Fruit fly (Drosophila melanogaster) whole organism, embryonic: Measurements from ENCODE around the gene CG10353.

Experiments used
- Atf6 ChIP-seq: fragments of 200-800 bp; sonication (Bioruptor generic); IDR thresholded peaks from 2 replicates; pipeline ENCODE4 v1.3.6; 2022; ENCODE audit warnings: missing biosample characterization, missing genetic modification characterization
- CG10565 ChIP-seq: fragments of 200-800 bp; sonication (Bioruptor generic); optimal IDR thresholded peaks from 3 replicates; lab custom pipeline; 2016; ENCODE audit warnings: missing biosample characterization, mild to moderate bottlenecking, missing genetic modification characterization
- CG12659 ChIP-seq: fragments of 200-800 bp; sonication (Bioruptor generic); optimal IDR thresholded peaks from 3 replicates; lab custom pipeline; 2017; ENCODE audit warnings: mild to moderate bottlenecking, missing biosample characterization, missing genetic modification reagents, missing genetic modification characterization
- CG12769 ChIP-seq: fragments of 200-800 bp; sonication (Bioruptor generic); optimal IDR thresholded peaks from 2 replicates; lab custom pipeline; 2019; ENCODE audit warnings: missing biosample characterization, mild to moderate bottlenecking, missing genetic modification characterization, moderate library complexity
- CG14710 ChIP-seq: fragments of 200-800 bp; sonication (Bioruptor generic); optimal IDR thresholded peaks from 3 replicates; lab custom pipeline; 2019; ENCODE audit warnings: missing biosample characterization, mild to moderate bottlenecking, missing genetic modification characterization, moderate library complexity
- CG2129 ChIP-seq: fragments of 200-800 bp; sonication (Bioruptor generic); IDR thresholded peaks from 2 replicates; pipeline ENCODE4 v1.3.6; 2022; ENCODE audit warnings: missing biosample characterization, missing genetic modification characterization; ENCODE audit not compliant: partially characterized antibody
- CG2202 ChIP-seq: fragments of 200-800 bp; sonication (Bioruptor generic); optimal IDR thresholded peaks from 2 replicates; lab custom pipeline; 2018; ENCODE audit warnings: missing biosample characterization, mild to moderate bottlenecking, missing genetic modification characterization
- CG30020 ChIP-seq: fragments of 200-800 bp; optimal IDR thresholded peaks from 2 replicates; lab custom pipeline; 2019; ENCODE audit warnings: missing biosample characterization, mild to moderate bottlenecking, missing genetic modification characterization, moderate library complexity
- CG3995 ChIP-seq: fragments of 200-800 bp; sonication (Bioruptor generic); optimal IDR thresholded peaks from 3 replicates; lab custom pipeline; 2016; ENCODE audit warnings: missing biosample characterization, missing genetic modification characterization
- CG5180 ChIP-seq: fragments of 200-800 bp; sonication (Bioruptor generic); optimal IDR thresholded peaks from 3 replicates; lab custom pipeline; 2017; ENCODE audit warnings: missing biosample characterization, missing genetic modification characterization, mild to moderate bottlenecking, moderate library complexity, missing genetic modification reagents
- CG7372 ChIP-seq: fragments of 200-800 bp; sonication (Bioruptor generic); IDR thresholded peaks from 2 replicates; pipeline ENCODE4 v1.3.6; 2022; ENCODE audit warnings: missing biosample characterization, missing genetic modification characterization
- CG7839 ChIP-seq: fragments of 200-800 bp; sonication (Bioruptor generic); optimal IDR thresholded peaks from 3 replicates; lab custom pipeline; 2018; ENCODE audit warnings: missing biosample characterization, mild to moderate bottlenecking, missing genetic modification characterization, moderate library complexity
- Dp ChIP-seq: fragments of 200-800 bp; sonication (Bioruptor generic); optimal IDR thresholded peaks from 2 replicates; lab custom pipeline; 2018; ENCODE audit warnings: missing biosample characterization, mild to moderate bottlenecking, missing genetic modification characterization, moderate library complexity
- Eip74EF ChIP-seq, 2 experiments: fragments of 200-800 bp in 1 of 2; fragments of >200 bp in 1 of 2; sonication (Bioruptor generic) in 1 of 2; optimal IDR thresholded peaks; 2 replicates each; lab custom pipeline; 2017 to 2019; ENCODE audit warnings: missing biosample characterization in 2 of 2, missing genetic modification characterization in 2 of 2, mild to moderate bottlenecking in 1 of 2, moderate library complexity in 1 of 2
- Fer3 ChIP-seq: fragments of 200-800 bp; sonication (Bioruptor generic); optimal IDR thresholded peaks from 2 replicates; lab custom pipeline; 2018; ENCODE audit warnings: missing biosample characterization, mild to moderate bottlenecking, missing genetic modification characterization, moderate library complexity
- Hand ChIP-seq: fragments of 200-800 bp; sonication (Bioruptor generic); optimal IDR thresholded peaks from 2 replicates; lab custom pipeline; 2017; ENCODE audit warnings: mild to moderate bottlenecking, missing biosample characterization, missing genetic modification reagents, missing genetic modification characterization
- MTF-1 ChIP-seq: fragments of 200-800 bp; sonication (Bioruptor generic); optimal IDR thresholded peaks from 2 replicates; lab custom pipeline; 2018; ENCODE audit warnings: missing biosample characterization, mild to moderate bottlenecking, missing genetic modification characterization, borderline replicate concordance
- Mes4 ChIP-seq: fragments of 200-800 bp; sonication (Bioruptor generic); optimal IDR thresholded peaks from 2 replicates; lab custom pipeline; 2016; ENCODE audit warnings: missing biosample characterization, missing genetic modification characterization
- Mrtf ChIP-seq: fragments of 200-800 bp; sonication (Bioruptor generic); IDR thresholded peaks from 3 replicates; pipeline ENCODE4 v1.3.6; 2022; ENCODE audit warnings: missing biosample characterization, missing genetic modification characterization
- NK7.1 ChIP-seq: fragments of 200-800 bp; sonication (Bioruptor generic); optimal IDR thresholded peaks from 3 replicates; lab custom pipeline; 2016; ENCODE audit warnings: missing biosample characterization, missing genetic modification characterization
- Oaz ChIP-seq: fragments of 200-800 bp; sonication (Bioruptor generic); IDR thresholded peaks from 2 replicates; pipeline ENCODE4 v1.3.6; 2022; ENCODE audit warnings: missing biosample characterization, missing genetic modification characterization
- Opbp ChIP-seq: fragments of 200-800 bp; sonication (Bioruptor generic); IDR thresholded peaks from 3 replicates; pipeline ENCODE4 v1.3.6; 2022; ENCODE audit warnings: missing biosample characterization, missing genetic modification characterization; ENCODE audit not compliant: partially characterized antibody
- PHDP ChIP-seq: fragments of 200-800 bp; sonication (Bioruptor generic); optimal IDR thresholded peaks from 3 replicates; lab custom pipeline; 2018; ENCODE audit warnings: missing biosample characterization, mild to moderate bottlenecking, missing genetic modification characterization, moderate library complexity
- Sin3A ChIP-seq: fragments of >200 bp; optimal IDR thresholded peaks from 2 replicates; lab custom pipeline; 2018
- Stat92E ChIP-seq, 3 experiments: fragments of >200 bp in 2 of 3; fragments of 200-800 bp in 1 of 3; sonication (Bioruptor generic) in 1 of 3; optimal IDR thresholded peaks; 2 replicates each; lab custom pipeline; 2017 to 2019; ENCODE audit warnings: missing biosample characterization in 3 of 3, missing genetic modification characterization in 3 of 3, mild to moderate bottlenecking in 1 of 3, moderate library complexity in 1 of 3
- Trl ChIP-seq, 3 experiments: fragments of >200 bp in 2 of 3; fragments of 200-800 bp in 1 of 3; sonication (Bioruptor generic) in 1 of 3; optimal IDR thresholded peaks; 2 replicates in 1 of 3; 3 replicates in 2 of 3; lab custom pipeline; 2016 to 2017; ENCODE audit warnings: missing biosample characterization in 1 of 3, missing genetic modification characterization in 1 of 3
- YL-1 ChIP-seq: fragments of 200-800 bp; sonication (Bioruptor generic); optimal IDR thresholded peaks from 3 replicates; lab custom pipeline; 2017; ENCODE audit warnings: missing biosample characterization, mild to moderate bottlenecking, missing genetic modification characterization
- ac ChIP-seq: fragments of 200-800 bp; sonication (Bioruptor generic); optimal IDR thresholded peaks from 3 replicates; lab custom pipeline; 2017; ENCODE audit warnings: missing biosample characterization, mild to moderate bottlenecking, missing genetic modification characterization
- bigmax ChIP-seq: fragments of 200-800 bp; sonication (Bioruptor generic); optimal IDR thresholded peaks from 2 replicates; lab custom pipeline; 2018; ENCODE audit warnings: missing biosample characterization, mild to moderate bottlenecking, missing genetic modification characterization
- emc ChIP-seq: fragments of 200-800 bp; sonication (Bioruptor generic); optimal IDR thresholded peaks from 2 replicates; lab custom pipeline; 2016; ENCODE audit warnings: missing biosample characterization, missing genetic modification characterization
- fu2 ChIP-seq: fragments of 200-800 bp; sonication (Bioruptor generic); optimal IDR thresholded peaks from 2 replicates; lab custom pipeline; 2016; ENCODE audit warnings: missing biosample characterization, missing genetic modification characterization
- her ChIP-seq: fragments of 200-800 bp; sonication (Bioruptor generic); optimal IDR thresholded peaks from 2 replicates; lab custom pipeline; 2016; ENCODE audit warnings: missing biosample characterization, missing genetic modification characterization
- knrl ChIP-seq: fragments of 200-800 bp; sonication (Bioruptor generic); IDR thresholded peaks from 3 replicates; pipeline ENCODE4 v1.3.6; 2022; ENCODE audit warnings: missing biosample characterization, missing genetic modification characterization; ENCODE audit not compliant: partially characterized antibody
- mam ChIP-seq: fragments of 200-800 bp; sonication (Bioruptor generic); optimal IDR thresholded peaks from 3 replicates; lab custom pipeline; 2016; ENCODE audit warnings: missing biosample characterization, missing genetic modification characterization
- nerfin-2 ChIP-seq: fragments of 200-800 bp; sonication (Bioruptor generic); IDR thresholded peaks from 2 replicates; pipeline ENCODE4 v1.3.6; 2022; ENCODE audit warnings: missing biosample characterization, missing genetic modification characterization; ENCODE audit not compliant: partially characterized antibody
- phol ChIP-seq: fragments of 200-800 bp; sonication (Bioruptor generic); optimal IDR thresholded peaks from 3 replicates; lab custom pipeline; 2018; ENCODE audit warnings: missing biosample characterization, mild to moderate bottlenecking, missing genetic modification characterization, moderate library complexity
- pnt ChIP-seq: fragments of 200-800 bp; sonication (Bioruptor generic); optimal IDR thresholded peaks from 3 replicates; lab custom pipeline; 2016; ENCODE audit warnings: missing biosample characterization, missing genetic modification characterization
- prd ChIP-seq, 3 experiments: fragments of >200 bp in 2 of 3; fragments of 200-800 bp in 1 of 3; sonication (Bioruptor generic) in 1 of 3; optimal IDR thresholded peaks in 2 of 3; IDR thresholded peaks in 1 of 3; 2 replicates in 2 of 3; 3 replicates in 1 of 3; pipeline versions ENCODE4 v1.3.6 to Lab custom; 2017 to 2022; ENCODE audit warnings: missing biosample characterization in 1 of 3, missing genetic modification characterization in 1 of 3
- repo ChIP-seq: fragments of 200-800 bp; sonication (Bioruptor generic); optimal IDR thresholded peaks from 2 replicates; lab custom pipeline; 2016; ENCODE audit warnings: missing biosample characterization, missing genetic modification characterization
- scrt ChIP-seq: fragments of 200-800 bp; sonication (Bioruptor generic); optimal IDR thresholded peaks from 2 replicates; lab custom pipeline; 2018; ENCODE audit warnings: missing biosample characterization, mild to moderate bottlenecking, missing genetic modification characterization, moderate library complexity
- sens-2 ChIP-seq: fragments of 200-800 bp; sonication (Bioruptor generic); IDR thresholded peaks from 2 replicates; pipeline ENCODE4 v1.3.6; 2022; ENCODE audit warnings: missing biosample characterization, missing genetic modification characterization
- sob ChIP-seq: fragments of 200-800 bp; sonication (Bioruptor generic); IDR thresholded peaks from 2 replicates; pipeline ENCODE4 v1.3.6; 2022; ENCODE audit warnings: missing biosample characterization, missing genetic modification characterization
- sqz ChIP-seq: fragments of 200-800 bp; sonication (Bioruptor generic); optimal IDR thresholded peaks from 3 replicates; lab custom pipeline; 2018; ENCODE audit warnings: missing biosample characterization, mild to moderate bottlenecking, missing genetic modification characterization
- ssp ChIP-seq: fragments of 200-800 bp; sonication (Bioruptor generic); IDR thresholded peaks from 2 replicates; pipeline ENCODE4 v1.3.6; 2022; ENCODE audit warnings: missing biosample characterization, missing genetic modification characterization
- stc ChIP-seq: fragments of 200-800 bp; sonication (Bioruptor generic); IDR thresholded peaks from 2 replicates; pipeline ENCODE4 v1.3.6; 2022; ENCODE audit warnings: missing biosample characterization, missing genetic modification characterization
- trem ChIP-seq: fragments of 200-800 bp; optimal IDR thresholded peaks from 3 replicates; lab custom pipeline; 2019; ENCODE audit warnings: missing biosample characterization, mild to moderate bottlenecking, missing genetic modification characterization, moderate library complexity
- vnd ChIP-seq: fragments of 200-800 bp; sonication (Bioruptor generic); IDR thresholded peaks from 3 replicates; pipeline ENCODE4 v1.3.6; 2022; ENCODE audit warnings: missing biosample characterization, missing genetic modification characterization; ENCODE audit not compliant: partially characterized antibody
- vvl ChIP-seq: fragments of 200-800 bp; sonication (Bioruptor generic); IDR thresholded peaks from 2 replicates; pipeline ENCODE4 v1.3.6; 2022; ENCODE audit warnings: missing biosample characterization, missing genetic modification characterization
- zen ChIP-seq: fragments of 200-800 bp; sonication (Bioruptor generic); optimal IDR thresholded peaks from 3 replicates; lab custom pipeline; 2018; ENCODE audit warnings: missing biosample characterization, mild to moderate bottlenecking, missing genetic modification characterization, moderate library complexity

The CG10353 gene

DNA sequence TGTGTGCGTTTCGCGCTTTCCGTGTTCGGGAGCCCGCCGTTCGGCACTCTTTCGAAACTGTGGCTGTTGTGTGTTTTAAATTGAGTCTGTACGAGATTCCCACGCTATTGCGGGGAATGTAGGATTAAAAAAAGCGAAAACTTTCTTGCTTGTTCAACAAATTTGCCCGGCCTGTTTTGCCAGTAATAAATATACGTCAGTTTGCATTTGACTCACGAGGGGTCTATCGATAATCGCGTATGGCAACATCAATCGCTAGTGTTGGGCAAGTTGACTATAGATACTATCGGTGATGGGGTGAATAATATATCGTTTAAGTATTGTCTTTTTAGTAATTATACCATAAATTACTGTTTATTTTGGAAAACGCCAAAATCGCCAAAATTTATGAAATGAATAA lies 18.2 kb upstream of the CG10353 start, which contains the start of gene Upf1:
Upf1 (minus strand) TSS at position 228 of the 400 bp plus-strand sequence.
- TF ChIP-seq pnt (GFP tag; lab: Kevin White, UChicago) = no peak
- TF ChIP-seq PHDP (tag; lab: Kevin White, UChicago) = no peak
- peak; percentile 19 for TF ChIP-seq Dp
- TF ChIP-seq vvl (GFP tag; lab: Robert Waterston, UW) = peak; percentile 39; the same call in 1 of the 2 replicates
- peak; percentile 87 for TF ChIP-seq vnd (GFP tag; lab: Robert Waterston, UW)
- TF ChIP-seq CG12769 (tag; lab: Kevin White, UChicago) = no peak
- TF ChIP-seq fu2 (GFP tag; lab: Kevin White, UChicago) = no peak
- no peak for TF ChIP-seq sqz (GFP tag; lab: Kevin White, UChicago)
- TF ChIP-seq Eip74EF (GFP tag; optimal IDR thresholded peaks at IDR 0.05; lab: Kevin White, UChicago) = no peak
- peak; percentile 30 for TF ChIP-seq CG12659 (GFP tag; lab: Kevin White, UChicago)
- peak; percentile 21 for TF ChIP-seq YL-1 (GFP tag; lab: Kevin White, UChicago)
- no peak; the same call in 1 of the 2 replicates for TF ChIP-seq sob (GFP tag; lab: Robert Waterston, UW)
- peak; percentile 27 for TF ChIP-seq trem (tag; lab: Kevin White, UChicago)
- TF ChIP-seq NK7.1 (GFP tag; lab: Kevin White, UChicago) = no peak
- no peak for TF ChIP-seq Stat92E (GFP tag; optimal IDR thresholded peaks at IDR 0.05; lab: Kevin White, UChicago)
- TF ChIP-seq stc (GFP tag; lab: Robert Waterston, UW) = no peak
- no peak for TF ChIP-seq Mes4 (GFP tag; lab: Kevin White, UChicago)
- peak; percentile 94 for TF ChIP-seq Opbp
- peak; percentile 46 for TF ChIP-seq CG14710 (tag; lab: Kevin White, UChicago)
- no peak for TF ChIP-seq CG7372 (GFP tag; lab: Robert Waterston, UW)
- no peak for TF ChIP-seq Oaz (GFP tag; lab: Robert Waterston, UW)
- TF ChIP-seq CG7839 (tag; lab: Kevin White, UChicago) = no peak
- TF ChIP-seq MTF-1 = no peak
- no peak for TF ChIP-seq Fer3 (tag; lab: Kevin White, UChicago)
- no peak for TF ChIP-seq Hand (GFP tag; lab: Kevin White, UChicago)
- no peak for TF ChIP-seq CG5180
- no peak for TF ChIP-seq ac
- peak; percentile 12 for TF ChIP-seq Sin3A
- TF ChIP-seq knrl (GFP tag; lab: Robert Waterston, UW) = peak; percentile 94
- TF ChIP-seq nerfin-2 (GFP tag; lab: Robert Waterston, UW) = peak; percentile 83
- no peak for TF ChIP-seq Trl (optimal IDR thresholded peaks at IDR 0.05; lab: Kevin White, UChicago)
- TF ChIP-seq Trl (GFP tag; optimal IDR thresholded peaks at IDR 0.05; lab: Kevin White, UChicago) = no peak
- TF ChIP-seq bigmax (GFP tag; lab: Kevin White, UChicago) = no peak
- TF ChIP-seq sens-2 (GFP tag; lab: Robert Waterston, UW) = no peak
- no peak for TF ChIP-seq zen (tag; lab: Kevin White, UChicago)
- peak; percentile 30 for TF ChIP-seq mam (GFP tag; lab: Kevin White, UChicago)
- TF ChIP-seq CG3995 = peak; percentile 96
- TF ChIP-seq repo = no peak
- no peak for TF ChIP-seq CG2202 (tag; lab: Kevin White, UChicago)
- TF ChIP-seq phol (tag; lab: Kevin White, UChicago) = peak; percentile 17
- peak; percentile 49 for TF ChIP-seq CG30020 (tag; lab: Kevin White, UChicago)
- TF ChIP-seq ssp (GFP tag; lab: Robert Waterston, UW) = 0 out of 2 replicates have a peak, but pooled peaks have one; percentile 8
- no peak for TF ChIP-seq scrt (GFP tag; lab: Kevin White, UChicago)
- TF ChIP-seq prd (optimal IDR thresholded peaks at IDR 0.05; lab: Kevin White, UChicago) = no peak
- no peak for TF ChIP-seq prd (GFP tag; IDR thresholded peaks at IDR 0.05; lab: Robert Waterston, UW)
- TF ChIP-seq CG10565 (GFP tag; lab: Kevin White, UChicago) = no peak
- TF ChIP-seq Mrtf (GFP tag; lab: Robert Waterston, UW) = no peak
- no peak for TF ChIP-seq emc
- peak; percentile 79 for TF ChIP-seq CG2129 (GFP tag; lab: Robert Waterston, UW)
- TF ChIP-seq Atf6 (GFP tag; lab: Robert Waterston, UW) = no peak
- no peak for TF ChIP-seq her (GFP tag; lab: Kevin White, UChicago)
